Fruit fly (Drosophila melanogaster): Measurements from ENCODE around the gene CG31381.

DNA sequence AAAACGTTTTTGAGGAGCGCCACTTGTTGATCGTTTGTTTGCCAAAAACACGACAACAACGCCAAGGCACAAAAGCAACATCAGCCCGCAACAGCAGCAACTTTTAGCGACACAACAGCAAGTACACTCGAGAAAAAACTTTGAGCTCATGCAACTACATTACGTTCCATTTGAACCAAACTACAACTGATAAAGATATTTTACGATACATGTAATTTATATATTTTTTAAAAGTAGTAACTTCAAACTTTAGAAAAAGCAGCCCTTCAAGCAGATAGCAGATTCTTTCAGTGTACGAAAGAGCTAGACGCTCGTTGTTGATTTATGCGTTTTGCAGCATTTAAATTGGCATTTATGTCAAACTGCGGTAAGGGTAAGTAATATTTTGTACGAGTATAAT is 33.3 kb downstream of the CG31381 start:
- TF ChIP-seq usp (GFP tag; optimal IDR thresholded peaks at IDR 0.05) (no peak), pan (optimal IDR thresholded peaks at IDR 0.05) (no peak), CG8478 (optimal IDR thresholded peaks at IDR 0.05) (no peak), psq (optimal IDR thresholded peaks at IDR 0.05) (no peak), Dll (optimal IDR thresholded peaks at IDR 0.05) (no peak)
